Worm (Caenorhabditis elegans) whole organism, L1 larva: ENCODE measurements around the gene trcs-1.

ENCODE experiments used
- dpl-1 ChIP-seq, 3 experiments: fragments of 150-350 bp in 2 of 3; sonication (generic microtip) in 1 of 3; optimal IDR thresholded peaks; 2 replicates each; lab custom pipeline; 2014 to 2017; ENCODE audit warnings: missing biosample characterization in 3 of 3, missing genetic modification characterization in 3 of 3, missing genetic modification reagents in 3 of 3
- efl-1 ChIP-seq, 4 experiments: fragments of 150-350 bp; optimal IDR thresholded peaks in 3 of 4; peaks in 1 of 4; 1 replicate in 1 of 4; 2 replicates in 3 of 4; lab custom pipeline; 2014; ENCODE audit warnings: missing biosample characterization in 2 of 4, missing genetic modification characterization in 2 of 4, missing genetic modification reagents in 2 of 4
- fkh-10 ChIP-seq: sonication (generic microtip); optimal IDR thresholded peaks from 2 replicates; lab custom pipeline; 2017; ENCODE audit warnings: missing biosample characterization, missing genetic modification reagents, missing genetic modification characterization
- fos-1 ChIP-seq: fragments of 150-350 bp; optimal IDR thresholded peaks from 2 replicates; lab custom pipeline; 2014; ENCODE audit warnings: missing biosample characterization, missing genetic modification characterization
- hlh-17 ChIP-seq: fragments of 200-800 bp; sonication (Bioruptor generic); optimal IDR thresholded peaks from 2 replicates; lab custom pipeline; 2018; ENCODE audit warnings: missing genetic modification characterization, mild to moderate bottlenecking, missing compliant biosample characterization, moderate library complexity, borderline replicate concordance
- jun-1 ChIP-seq: fragments of 150-350 bp; optimal IDR thresholded peaks from 2 replicates; lab custom pipeline; 2014; ENCODE audit warnings: missing biosample characterization, missing genetic modification reagents, missing genetic modification characterization
- nhr-237 ChIP-seq: fragments of 150-350 bp; optimal IDR thresholded peaks from 2 replicates; lab custom pipeline; 2014; ENCODE audit warnings: missing biosample characterization, missing genetic modification characterization
- nhr-28 ChIP-seq: fragments of 150-350 bp; optimal IDR thresholded peaks from 2 replicates; lab custom pipeline; 2014; ENCODE audit warnings: missing biosample characterization, missing genetic modification characterization
- nhr-76 ChIP-seq: sonication (generic microtip); optimal IDR thresholded peaks from 2 replicates; lab custom pipeline; 2017; ENCODE audit warnings: missing biosample characterization, missing genetic modification characterization
- nhr-77 ChIP-seq: fragments of 150-350 bp; optimal IDR thresholded peaks from 2 replicates; lab custom pipeline; 2014; ENCODE audit warnings: missing biosample characterization, missing genetic modification characterization
- pag-3 ChIP-seq: sonication (generic microtip); optimal IDR thresholded peaks from 2 replicates; lab custom pipeline; 2017; ENCODE audit warnings: missing genetic modification characterization, mild to moderate bottlenecking, missing compliant biosample characterization, antibody characterized with exemption, borderline replicate concordance; ENCODE audit not compliant: insufficient read depth
- ztf-4 ChIP-seq: fragments of 150-350 bp; optimal IDR thresholded peaks from 2 replicates; lab custom pipeline; 2014; ENCODE audit warnings: missing biosample characterization, missing genetic modification characterization

DNA sequence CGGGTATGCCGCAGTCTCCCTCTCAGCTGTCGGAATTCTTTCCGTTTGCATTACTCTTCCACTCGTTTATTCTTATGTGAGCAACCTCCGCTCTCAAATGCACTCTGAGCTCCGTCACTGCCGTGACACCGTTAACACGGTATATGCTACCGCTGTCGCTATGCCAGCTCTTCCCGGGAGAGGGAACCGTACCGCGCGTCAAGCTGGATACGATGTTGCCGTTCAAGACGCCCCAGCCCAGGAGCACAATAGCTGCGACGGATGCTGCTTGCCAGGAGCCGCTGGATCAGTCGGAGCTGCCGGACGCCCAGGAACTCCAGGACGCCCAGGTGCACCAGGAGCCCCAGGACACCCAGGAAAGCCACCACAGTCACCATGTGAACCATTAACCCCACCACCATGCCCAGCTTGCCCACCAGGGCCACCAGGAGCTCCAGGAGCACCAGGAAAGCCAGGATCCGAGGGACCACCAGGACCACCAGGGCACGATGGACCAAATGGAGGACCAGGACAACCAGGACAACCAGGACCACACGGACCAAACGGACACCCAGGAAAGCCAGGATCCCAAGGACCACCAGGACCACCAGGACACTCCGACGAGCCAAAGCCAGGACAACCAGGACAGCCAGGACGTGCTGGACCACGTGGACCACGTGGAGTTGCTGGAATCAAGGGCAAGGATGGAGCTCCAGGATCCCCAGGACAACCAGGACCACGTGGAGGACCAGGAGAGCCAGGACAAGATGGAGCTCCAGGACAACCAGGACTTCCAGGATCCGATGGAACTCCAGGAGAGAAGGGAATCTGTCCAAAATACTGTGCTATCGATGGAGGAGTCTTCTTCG is 24.9 kb downstream of the trcs-1 start:
- TF ChIP-seq jun-1 (tag; lab: Kevin White, UChicago), result no peak
- no peak for TF ChIP-seq nhr-237 (tag; lab: Kevin White, UChicago)
- TF ChIP-seq ztf-4, result no peak
- no peak for TF ChIP-seq efl-1 (optimal IDR thresholded peaks at IDR 0.05; lab: Kevin White, UChicago)
- TF ChIP-seq efl-1 (GFP tag; optimal IDR thresholded peaks at IDR 0.05 in 1 of 2; lab: Kevin White, UChicago), result no peak
- no peak for TF ChIP-seq fkh-10 (GFP tag; lab: Kevin White, UChicago)
- TF ChIP-seq nhr-28 (tag; lab: Kevin White, UChicago), result no peak
- TF ChIP-seq hlh-17, result no peak
- TF ChIP-seq pag-3 (tag; lab: Kevin White, UChicago), result no peak
- TF ChIP-seq nhr-77, result no peak
- no peak for TF ChIP-seq nhr-76
- no peak for TF ChIP-seq dpl-1 (GFP tag; optimal IDR thresholded peaks at IDR 0.05; lab: Kevin White, UChicago)
- no peak for TF ChIP-seq fos-1 (tag; lab: Kevin White, UChicago)
